Worm (Caenorhabditis elegans) whole organism, young adult: ENCODE data around the gene T13A10.1.

Source experiments
- F10E7.11 ChIP-seq: sonication (generic microtip); optimal IDR thresholded peaks from 2 replicates; lab custom pipeline; 2017; ENCODE audit warnings: mild to moderate bottlenecking, missing genetic modification characterization, moderate library complexity, missing compliant biosample characterization
- Y56A3A.18 ChIP-seq: fragments of 200-800 bp; sonication (Bioruptor generic); IDR thresholded peaks from 2 replicates; pipeline ENCODE4 v1.3.6; 2022; ENCODE audit warnings: missing genetic modification reagents, missing genetic modification characterization, missing compliant biosample characterization
- die-1 ChIP-seq: sonication (generic microtip); optimal IDR thresholded peaks from 2 replicates; lab custom pipeline; 2016; ENCODE audit warnings: missing genotype, mild to moderate bottlenecking, missing genetic modification characterization, missing compliant biosample characterization
- pha-4 ChIP-seq: fragments of 150-350 bp; sonication (generic microtip); optimal IDR thresholded peaks from 2 replicates; lab custom pipeline; 2014; ENCODE audit warnings: missing biosample characterization, missing genetic modification reagents, missing genetic modification characterization
- ztf-6 ChIP-seq: fragments of 200-800 bp; sonication (Bioruptor generic); IDR thresholded peaks from 2 replicates; pipeline ENCODE4 v1.3.6; 2022; ENCODE audit warnings: missing genetic modification reagents, missing genetic modification characterization, missing compliant biosample characterization

ce11 chrIV:6249591-6249990 is 26.3 kb upstream of the T13A10.1 start, which contains the start of gene F58F9.1:
- no peak for TF ChIP-seq pha-4 (tag; lab: Kevin White, UChicago)
- no peak for TF ChIP-seq F10E7.11 (tag; lab: Kevin White, UChicago)
- no peak for TF ChIP-seq Y56A3A.18 (GFP tag; lab: Robert Waterston, UW)
- no peak for TF ChIP-seq ztf-6 (GFP tag; lab: Robert Waterston, UW)
- TF ChIP-seq die-1 = no peak
